Fruit fly (Drosophila melanogaster) whole organism, embryonic: ENCODE data around the gene CG13144.

Experiments
- CG10209 ChIP-seq: fragments of 200-800 bp; sonication (Bioruptor generic); optimal IDR thresholded peaks from 3 replicates; lab custom pipeline; 2017; ENCODE audit warnings: missing biosample characterization, mild to moderate bottlenecking, missing genetic modification characterization, missing genetic modification reagents
- CG1024 ChIP-seq: fragments of 200-800 bp; sonication (Bioruptor generic); IDR thresholded peaks from 2 replicates; pipeline ENCODE4 v1.3.6; 2022; ENCODE audit warnings: missing biosample characterization, missing genetic modification characterization
- CG6254 ChIP-seq: fragments of 200-800 bp; sonication (Bioruptor generic); optimal IDR thresholded peaks from 3 replicates; lab custom pipeline; 2017; ENCODE audit warnings: mild to moderate bottlenecking, missing biosample characterization, missing genetic modification reagents, missing genetic modification characterization
- CG6813 ChIP-seq: fragments of 200-800 bp; sonication (Bioruptor generic); optimal IDR thresholded peaks from 2 replicates; lab custom pipeline; 2017; ENCODE audit warnings: missing biosample characterization, missing genetic modification characterization, mild to moderate bottlenecking, moderate library complexity, missing genetic modification reagents
- Hand ChIP-seq: fragments of 200-800 bp; sonication (Bioruptor generic); optimal IDR thresholded peaks from 2 replicates; lab custom pipeline; 2017; ENCODE audit warnings: mild to moderate bottlenecking, missing biosample characterization, missing genetic modification reagents, missing genetic modification characterization
- Rfx ChIP-seq: fragments of 200-800 bp; sonication (Bioruptor generic); IDR thresholded peaks from 2 replicates; pipeline ENCODE4 v1.3.6; 2022; ENCODE audit warnings: missing biosample characterization, missing genetic modification characterization
- YL-1 ChIP-seq: fragments of 200-800 bp; sonication (Bioruptor generic); optimal IDR thresholded peaks from 3 replicates; lab custom pipeline; 2017; ENCODE audit warnings: missing biosample characterization, mild to moderate bottlenecking, missing genetic modification characterization
- dan ChIP-seq: fragments of 200-800 bp; sonication (Bioruptor generic); IDR thresholded peaks from 2 replicates; pipeline ENCODE4 v1.3.6; 2022; ENCODE audit warnings: missing biosample characterization, missing genetic modification characterization
- lmd ChIP-seq: fragments of 200-800 bp; sonication (Bioruptor generic); IDR thresholded peaks from 2 replicates; pipeline ENCODE4 v1.3.6; 2022; ENCODE audit warnings: missing biosample characterization, missing genetic modification characterization
- seq ChIP-seq: fragments of 200-800 bp; sonication (Bioruptor generic); IDR thresholded peaks from 2 replicates; pipeline ENCODE4 v1.3.6; 2022; ENCODE audit warnings: missing biosample characterization, missing genetic modification characterization
- toy ChIP-seq: fragments of 200-800 bp; sonication (Bioruptor generic); IDR thresholded peaks from 2 replicates; pipeline ENCODE4 v1.3.6; 2022; ENCODE audit warnings: missing biosample characterization, missing genetic modification characterization
- wek ChIP-seq: fragments of 200-800 bp; sonication (Bioruptor generic); optimal IDR thresholded peaks from 3 replicates; lab custom pipeline; 2018; ENCODE audit warnings: missing biosample characterization, mild to moderate bottlenecking, missing genetic modification characterization, moderate library complexity

dm6 chr2L:10510843-10511242, 19.6 kb upstream of the CG13144 start:
- TF ChIP-seq lmd (GFP tag; lab: Robert Waterston, UW) (no peak), YL-1 (GFP tag; lab: Kevin White, UChicago) (no peak), dan (GFP tag; lab: Robert Waterston, UW) (no peak), CG1024 (GFP tag; lab: Robert Waterston, UW) (no peak), seq (no peak), wek (GFP tag; lab: Kevin White, UChicago) (no peak), Hand (no peak), Rfx (GFP tag; lab: Robert Waterston, UW) (no peak), CG6254 (GFP tag; lab: Kevin White, UChicago) (no peak), CG10209 (no peak), toy (GFP tag; lab: Robert Waterston, UW) (no peak), CG6813 (GFP tag; lab: Kevin White, UChicago) (no peak)
